Worm (Caenorhabditis elegans) whole organism, mixed stage, embryonic: ENCODE data around the gene BE10.4.
A peak's percentile ranks its signal among the peaks of the same experiment; 100 is the strongest.

Experiments
- M03D4.4 ChIP-seq: sonication (generic microtip); optimal IDR thresholded peaks from 2 replicates; lab custom pipeline; 2017; ENCODE audit warnings: mild to moderate bottlenecking, missing genetic modification characterization, missing compliant biosample characterization
- bed-3 ChIP-seq: fragments of 200-800 bp; sonication (Bioruptor generic); optimal IDR thresholded peaks from 3 replicates; lab custom pipeline; 2018; ENCODE audit warnings: mild to moderate bottlenecking, missing genetic modification characterization, moderate library complexity, missing compliant biosample characterization
- blmp-1 ChIP-seq: fragments of 150-350 bp; optimal IDR thresholded peaks from 2 replicates; lab custom pipeline; 2014; ENCODE audit warnings: missing biosample characterization, missing genetic modification characterization
- ceh-39 ChIP-seq: fragments of 150-350 bp; optimal IDR thresholded peaks from 2 replicates; lab custom pipeline; 2014; ENCODE audit warnings: missing biosample characterization, missing genetic modification characterization
- ceh-43 ChIP-seq: fragments of 200-800 bp; sonication (Bioruptor generic); optimal IDR thresholded peaks from 2 replicates; lab custom pipeline; 2018; ENCODE audit warnings: mild to moderate bottlenecking, missing genetic modification characterization, moderate library complexity, missing compliant biosample characterization
- ceh-83 ChIP-seq: fragments of 200-800 bp; sonication (Bioruptor generic); optimal IDR thresholded peaks from 2 replicates; lab custom pipeline; 2018; ENCODE audit warnings: mild to moderate bottlenecking, missing genetic modification characterization, missing compliant biosample characterization
- ces-1 ChIP-seq: fragments of 150-350 bp; optimal IDR thresholded peaks from 2 replicates; lab custom pipeline; 2014; ENCODE audit warnings: missing biosample characterization, missing genetic modification reagents, missing genetic modification characterization
- elt-1 ChIP-seq: sonication (generic microtip); optimal IDR thresholded peaks from 2 replicates; lab custom pipeline; 2017; ENCODE audit warnings: missing genetic modification characterization, mild to moderate bottlenecking, missing compliant biosample characterization, antibody characterized with exemption, moderate library complexity, borderline replicate concordance; ENCODE audit not compliant: insufficient read depth
- elt-3 ChIP-seq: fragments of 150-350 bp; optimal IDR thresholded peaks from 2 replicates; lab custom pipeline; 2014; ENCODE audit warnings: missing biosample characterization, missing genetic modification characterization
- flh-1 ChIP-seq: fragments of 200-800 bp; sonication (Bioruptor generic); optimal IDR thresholded peaks from 2 replicates; lab custom pipeline; 2018; ENCODE audit warnings: mild to moderate bottlenecking, missing genetic modification characterization, moderate library complexity, missing compliant biosample characterization
- ham-2 ChIP-seq: fragments of 200-800 bp; sonication (Bioruptor generic); optimal IDR thresholded peaks from 2 replicates; lab custom pipeline; 2018; ENCODE audit warnings: mild to moderate bottlenecking, missing genetic modification characterization, missing compliant biosample characterization
- hlh-1 ChIP-seq: fragments of 150-350 bp; optimal IDR thresholded peaks from 2 replicates; lab custom pipeline; 2014; ENCODE audit warnings: missing biosample characterization, missing genetic modification reagents, missing genetic modification characterization
- lin-13 ChIP-seq: fragments of 150-350 bp; optimal IDR thresholded peaks from 2 replicates; lab custom pipeline; 2014; ENCODE audit warnings: missing biosample characterization, missing genetic modification characterization
- lin-32 ChIP-seq: fragments of 200-800 bp; sonication (Bioruptor generic); optimal IDR thresholded peaks from 2 replicates; lab custom pipeline; 2018; ENCODE audit warnings: mild to moderate bottlenecking, missing genetic modification characterization, missing compliant biosample characterization
- lsy-2 ChIP-seq: fragments of 150-350 bp; optimal IDR thresholded peaks from 2 replicates; lab custom pipeline; 2014; ENCODE audit warnings: missing biosample characterization, missing genetic modification characterization
- mab-5 ChIP-seq: fragments of 150-350 bp; optimal IDR thresholded peaks from 2 replicates; lab custom pipeline; 2014; ENCODE audit warnings: missing biosample characterization, missing genetic modification characterization
- mep-1 ChIP-seq: fragments of 150-350 bp; optimal IDR thresholded peaks from 2 replicates; lab custom pipeline; 2017; ENCODE audit warnings: missing biosample characterization, missing genetic modification reagents, missing genetic modification characterization, inconsistent platforms
- nhr-12 ChIP-seq: fragments of 150-350 bp; optimal IDR thresholded peaks from 2 replicates; lab custom pipeline; 2014; ENCODE audit warnings: missing biosample characterization, missing genetic modification characterization
- nhr-237 ChIP-seq: fragments of 150-350 bp; optimal IDR thresholded peaks from 2 replicates; lab custom pipeline; 2014; ENCODE audit warnings: missing biosample characterization, missing genetic modification characterization
- nhr-28 ChIP-seq: fragments of 150-350 bp; optimal IDR thresholded peaks from 2 replicates; lab custom pipeline; 2014; ENCODE audit warnings: missing biosample characterization, missing genetic modification characterization
- nhr-76 ChIP-seq: sonication (generic microtip); optimal IDR thresholded peaks from 2 replicates; lab custom pipeline; 2017; ENCODE audit warnings: missing biosample characterization, missing genetic modification characterization
- pha-4 ChIP-seq: fragments of 150-350 bp; optimal IDR thresholded peaks from 2 replicates; lab custom pipeline; 2018; ENCODE audit warnings: missing biosample characterization, missing genetic modification reagents, missing genetic modification characterization
- sem-2 ChIP-seq: fragments of 200-800 bp; sonication (Bioruptor generic); optimal IDR thresholded peaks from 2 replicates; lab custom pipeline; 2018; ENCODE audit warnings: mild to moderate bottlenecking, missing genetic modification characterization, missing compliant biosample characterization
- snpc-4 ChIP-seq: fragments of 150-350 bp; optimal IDR thresholded peaks from 2 replicates; lab custom pipeline; 2014; ENCODE audit warnings: missing biosample characterization, missing genetic modification characterization
- tbx-8 ChIP-seq: fragments of 200-800 bp; sonication (Bioruptor generic); optimal IDR thresholded peaks from 2 replicates; lab custom pipeline; 2018; ENCODE audit warnings: mild to moderate bottlenecking, missing genetic modification characterization, moderate library complexity, missing compliant biosample characterization
- unc-120 ChIP-seq: sonication (generic microtip); optimal IDR thresholded peaks from 2 replicates; lab custom pipeline; 2017; ENCODE audit warnings: missing genetic modification characterization, missing compliant biosample characterization; ENCODE audit not compliant: poor library complexity, severe bottlenecking
- unc-62 ChIP-seq: fragments of 150-350 bp; optimal IDR thresholded peaks from 2 replicates; lab custom pipeline; 2014; ENCODE audit warnings: missing biosample characterization, missing genetic modification reagents, missing genetic modification characterization
- zip-8 ChIP-seq: fragments of 150-350 bp; optimal IDR thresholded peaks from 2 replicates; lab custom pipeline; 2014; ENCODE audit warnings: missing biosample characterization, missing genetic modification characterization
- ztf-11 ChIP-seq: fragments of 150-350 bp; optimal IDR thresholded peaks from 2 replicates; lab custom pipeline; 2014; ENCODE audit warnings: missing biosample characterization, missing genetic modification characterization

The BE10.4 gene

ce11 chrIII:12851034-12851433 is 37.7 kb downstream of the BE10.4 start:
- TF ChIP-seq hlh-1: no peak
- peak; percentile 34 for TF ChIP-seq blmp-1
- no peak for TF ChIP-seq nhr-28 (tag; lab: Kevin White, UChicago)
- peak; percentile 36 for TF ChIP-seq unc-62 (GFP tag; lab: Kevin White, UChicago)
- TF ChIP-seq elt-3 (tag; lab: Kevin White, UChicago): peak; percentile 15
- TF ChIP-seq nhr-237 (tag; lab: Kevin White, UChicago): peak; percentile 61
- TF ChIP-seq unc-120 (tag; lab: Kevin White, UChicago): no peak

- TF ChIP-seq ham-2 (GFP tag; lab: Kevin White, UChicago) (no peak), lin-13 (tag; lab: Kevin White, UChicago) (no peak), M03D4.4 (tag; lab: Kevin White, UChicago) (no peak)
Measured at ce11 chrIII:12855394-12855793, 42.1 kb downstream of the BE10.4 start, which contains the start of gene Y37D8A.5. Y37D8A.5 (minus strand) TSS chrIII:12855494.

ce11 chrIII:12856628-12857027 is 43.3 kb downstream of the BE10.4 start, which contains the start of gene Y37D8A.26:
Y37D8A.26 (minus strand) TSS chrIII:12856728.
- TF ChIP-seq nhr-12: no peak
- no peak for TF ChIP-seq sem-2 (GFP tag; lab: Kevin White, UChicago)
- no peak for TF ChIP-seq hlh-1
- no peak for TF ChIP-seq mab-5 (tag; lab: Kevin White, UChicago)
- TF ChIP-seq elt-1 (tag; lab: Kevin White, UChicago): no peak
- TF ChIP-seq elt-3 (tag; lab: Kevin White, UChicago): no peak
- TF ChIP-seq ceh-39: no peak
- TF ChIP-seq M03D4.4 (tag; lab: Kevin White, UChicago): no peak
- no peak for TF ChIP-seq ham-2 (GFP tag; lab: Kevin White, UChicago)
- TF ChIP-seq snpc-4: no peak

ce11 chrIII:12860119-12860518 is 46.8 kb downstream of the BE10.4 start:
- no peak for TF ChIP-seq hlh-1
- no peak for TF ChIP-seq sem-2 (GFP tag; lab: Kevin White, UChicago)
- TF ChIP-seq lsy-2: no peak
- no peak for TF ChIP-seq lin-32 (GFP tag; lab: Kevin White, UChicago)
- no peak for TF ChIP-seq nhr-12
- TF ChIP-seq flh-1: no peak
- TF ChIP-seq unc-62 (GFP tag; lab: Kevin White, UChicago): no peak
- no peak for TF ChIP-seq ztf-11 (tag; lab: Kevin White, UChicago)
- no peak for TF ChIP-seq lin-13 (tag; lab: Kevin White, UChicago)
- no peak for TF ChIP-seq ceh-83 (GFP tag; lab: Kevin White, UChicago)
- no peak for TF ChIP-seq zip-8 (tag; lab: Kevin White, UChicago)
- no peak for TF ChIP-seq ceh-43
- TF ChIP-seq mep-1: no peak
- no peak for TF ChIP-seq ces-1 (GFP tag; lab: Kevin White, UChicago)
- TF ChIP-seq pha-4 (tag; lab: Kevin White, UChicago): no peak
- TF ChIP-seq, all 35 proteins: peak for 0

- TF ChIP-seq hlh-1 (no peak), mab-5 (tag; lab: Kevin White, UChicago) (no peak), flh-1 (no peak), mep-1 (no peak), nhr-237 (tag; lab: Kevin White, UChicago) (no peak), unc-120 (tag; lab: Kevin White, UChicago) (no peak), unc-62 (GFP tag; lab: Kevin White, UChicago) (no peak), ham-2 (GFP tag; lab: Kevin White, UChicago) (no peak), nhr-76 (tag; lab: Kevin White, UChicago) (no peak), M03D4.4 (tag; lab: Kevin White, UChicago) (no peak), ztf-11 (tag; lab: Kevin White, UChicago) (no peak), bed-3 (GFP tag; lab: Kevin White, UChicago) (no peak), tbx-8 (GFP tag; lab: Kevin White, UChicago) (no peak), nhr-12 (no peak), sem-2 (GFP tag; lab: Kevin White, UChicago) (no peak), ces-1 (GFP tag; lab: Kevin White, UChicago) (no peak)
Measured at ce11 chrIII:12864648-12865047, 51.4 kb downstream of the BE10.4 start, which contains the start of gene Y37D8A.8. Y37D8A.8 (plus strand) TSS chrIII:12864948.
